Worm (Caenorhabditis elegans) whole organism, midembryonic: ENCODE measurements around the gene ent-1.

ENCODE experiments used
- T22C8.4 ChIP-seq: fragments of 200-800 bp; sonication (Bioruptor generic); IDR thresholded peaks from 2 replicates; pipeline ENCODE4 v1.3.6; 2022; ENCODE audit warnings: missing genetic modification characterization, missing compliant biosample characterization
- cog-1 ChIP-seq: sonication (generic microtip); optimal IDR thresholded peaks from 2 replicates; lab custom pipeline; 2016; ENCODE audit warnings: missing genetic modification characterization, missing compliant biosample characterization
- flt-1 ChIP-seq: fragments of 200-800 bp; sonication (Bioruptor generic); IDR thresholded peaks from 2 replicates; pipeline ENCODE4 v1.3.6; 2022; ENCODE audit warnings: missing genetic modification characterization, missing compliant biosample characterization
- klf-2 ChIP-seq: fragments of 200-800 bp; sonication (Bioruptor generic); conservative IDR thresholded peaks from 2 replicates; pipeline ENCODE4 v1.3.6; 2022; ENCODE audit warnings: missing genetic modification reagents, missing genetic modification characterization, missing compliant biosample characterization
- med-1 ChIP-seq: sonication (generic microtip); optimal IDR thresholded peaks from 2 replicates; lab custom pipeline; 2017; ENCODE audit warnings: missing genetic modification characterization, mild to moderate bottlenecking, missing compliant biosample characterization, antibody characterized with exemption, missing genetic modification reagents; ENCODE audit not compliant: insufficient read depth
- ref-1 ChIP-seq: fragments of 200-800 bp; sonication (Bioruptor generic); conservative IDR thresholded peaks from 2 replicates; pipeline ENCODE4 v1.3.6; 2022; ENCODE audit warnings: missing genetic modification reagents, missing genetic modification characterization, missing compliant biosample characterization
- tab-1 ChIP-seq: fragments of 200-800 bp; sonication (Bioruptor generic); IDR thresholded peaks from 2 replicates; pipeline ENCODE4 v1.3.6; 2022; ENCODE audit warnings: missing genetic modification characterization, missing compliant biosample characterization
- ztf-23 ChIP-seq: fragments of 200-800 bp; sonication (Bioruptor generic); IDR thresholded peaks from 2 replicates; pipeline ENCODE4 v1.3.6; 2022; ENCODE audit warnings: missing genetic modification reagents, missing genetic modification characterization, missing compliant biosample characterization
- ztf-29 ChIP-seq: fragments of 200-800 bp; sonication (Bioruptor generic); IDR thresholded peaks from 2 replicates; pipeline ENCODE4 v1.3.6; 2022; ENCODE audit warnings: missing genetic modification reagents, missing genetic modification characterization, missing compliant biosample characterization

ent-1 gene

DNA sequence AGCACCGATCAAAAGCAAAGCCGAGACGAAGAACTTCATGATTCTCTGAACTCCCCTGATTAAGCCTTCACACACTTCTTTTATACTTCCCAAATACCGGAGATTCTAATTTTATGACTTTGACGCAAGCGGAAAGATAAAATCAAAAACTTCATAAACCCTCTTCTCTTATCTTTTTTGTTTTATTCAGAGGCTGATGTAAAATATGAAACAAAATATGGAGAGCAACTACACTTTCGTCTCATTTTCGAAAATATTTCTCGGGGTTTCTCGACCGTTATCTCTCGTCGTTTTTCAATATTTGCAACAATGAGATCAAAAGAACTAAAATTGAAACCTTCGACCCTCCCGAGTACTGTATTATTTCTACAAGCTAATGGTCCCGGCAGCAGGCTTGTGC is 32.2 kb downstream of the ent-1 start, which contains the start of gene lys-4:
Gene lys-4, minus strand, starts transcription at position 115 of the 400 bp plus-strand sequence.
- no peak for TF ChIP-seq ref-1 (GFP tag; lab: Robert Waterston, UW)
- TF ChIP-seq cog-1: no peak
- TF ChIP-seq T22C8.4 (GFP tag; lab: Robert Waterston, UW): no peak
- no peak for TF ChIP-seq ztf-29
- TF ChIP-seq flt-1 (GFP tag; lab: Robert Waterston, UW): no peak
- no peak for TF ChIP-seq ztf-23 (GFP tag; lab: Robert Waterston, UW)
- TF ChIP-seq klf-2 (GFP tag; lab: Robert Waterston, UW): no peak
- no peak for TF ChIP-seq tab-1 (GFP tag; lab: Robert Waterston, UW)
- TF ChIP-seq med-1: no peak

DNA sequence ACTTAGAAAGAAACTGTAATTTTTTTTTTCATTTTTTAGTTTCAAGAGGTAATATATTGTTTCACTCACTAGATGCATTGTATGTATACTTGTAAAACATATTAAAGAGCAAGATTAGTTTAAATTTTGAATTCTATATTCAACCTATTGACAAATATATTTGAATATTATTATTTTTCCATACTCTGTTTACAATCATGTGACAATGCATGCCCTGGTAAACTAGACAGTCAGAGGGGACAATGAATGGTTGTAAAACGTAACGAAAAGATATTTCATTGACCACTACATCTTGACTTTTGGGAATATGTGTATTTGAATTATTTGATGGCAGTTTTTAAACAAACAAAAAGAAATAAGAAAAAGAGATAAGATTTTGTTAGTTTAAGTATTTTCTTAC is 32.9 kb downstream of the ent-1 start:
- no peak for TF ChIP-seq T22C8.4 (GFP tag; lab: Robert Waterston, UW)
- no peak for TF ChIP-seq ztf-23 (GFP tag; lab: Robert Waterston, UW)
- TF ChIP-seq ref-1 (GFP tag; lab: Robert Waterston, UW): no peak
- TF ChIP-seq klf-2 (GFP tag; lab: Robert Waterston, UW): no peak
- no peak for TF ChIP-seq cog-1
- no peak for TF ChIP-seq flt-1 (GFP tag; lab: Robert Waterston, UW)
- no peak for TF ChIP-seq ztf-29
- no peak for TF ChIP-seq med-1
- TF ChIP-seq tab-1 (GFP tag; lab: Robert Waterston, UW): no peak

ce11 chrIV:11620909-11621308 is 34.4 kb downstream of the ent-1 start, which contains the start of gene dsl-5:
TSS of gene dsl-5 (minus strand) at chrIV:11621009.
- TF ChIP-seq flt-1 (GFP tag; lab: Robert Waterston, UW) (no peak), tab-1 (GFP tag; lab: Robert Waterston, UW) (no peak), cog-1 (no peak), T22C8.4 (GFP tag; lab: Robert Waterston, UW) (no peak), klf-2 (GFP tag; lab: Robert Waterston, UW) (no peak), ztf-23 (GFP tag; lab: Robert Waterston, UW) (no peak), med-1 (no peak)

- TF ChIP-seq ztf-29: 0 out of 2 replicates have a peak, but pooled peaks have one; percentile 21
These were observed 38.7 kb downstream of the ent-1 start for ce11 chrIV:11616543-11616942.

DNA sequence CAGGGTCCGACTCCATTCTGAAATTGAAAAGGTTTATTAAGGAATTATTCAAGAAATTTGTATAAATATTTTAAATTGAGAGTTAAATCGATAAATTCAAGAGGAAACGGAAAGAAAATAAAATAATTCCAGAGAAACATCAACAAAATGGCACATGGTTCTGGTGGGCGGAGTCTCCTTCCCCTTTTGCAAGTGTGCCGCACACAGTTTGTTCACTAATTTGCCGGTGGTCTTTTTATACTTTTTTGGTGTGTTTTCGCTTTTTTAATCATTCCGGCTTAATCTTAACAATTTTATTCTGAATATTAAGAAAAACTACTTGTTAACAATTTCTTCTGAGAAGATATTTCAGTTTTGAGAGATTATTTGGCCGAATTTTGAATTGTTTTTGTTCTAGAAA is 50.4 kb downstream of the ent-1 start, which contains the start of the genes ragc-1 and Y24F12A.1:
Gene ragc-1, minus strand, starts transcription at position 25 of the 400 bp plus-strand sequence.
Gene Y24F12A.1, plus strand, starts transcription at position 346 of the 400 bp plus-strand sequence.
- TF ChIP-seq klf-2 (GFP tag; lab: Robert Waterston, UW): no peak
- TF ChIP-seq cog-1: no peak
- TF ChIP-seq tab-1 (GFP tag; lab: Robert Waterston, UW): 0 out of 2 replicates have a peak, but pooled peaks have one; percentile 36
- peak; percentile 64; the same call in 1 of the 2 replicates for TF ChIP-seq flt-1 (GFP tag; lab: Robert Waterston, UW)
- no peak for TF ChIP-seq T22C8.4 (GFP tag; lab: Robert Waterston, UW)
- peak; percentile 56 for TF ChIP-seq med-1
- peak; percentile 71 for TF ChIP-seq ztf-23 (GFP tag; lab: Robert Waterston, UW)
- no peak for TF ChIP-seq ztf-29
